Fruit fly (Drosophila melanogaster): Measurements from ENCODE around the gene IFT52.
A peak's percentile ranks its signal among the peaks of the same experiment; 100 is the strongest.

Gene IFT52

DNA sequence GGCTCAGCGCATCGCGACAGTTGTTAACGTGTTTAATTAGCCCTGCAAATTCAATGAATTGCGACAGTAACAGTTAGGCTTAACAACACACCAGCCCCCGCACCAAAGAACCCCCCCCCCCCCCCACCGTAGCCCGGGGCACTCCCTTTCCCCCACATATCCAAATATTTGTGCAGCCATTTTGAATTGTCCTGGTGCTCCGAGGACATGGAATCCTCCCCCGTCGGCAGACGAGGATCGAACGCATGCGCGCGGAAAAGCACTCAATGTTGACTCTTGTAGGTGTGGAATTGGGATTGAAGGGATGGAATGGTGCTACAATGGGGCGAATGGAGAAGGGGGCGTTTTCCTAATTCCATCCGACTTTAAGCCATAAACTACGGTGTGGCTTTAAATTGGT is 9.3 kb downstream of the IFT52 start:
- TF ChIP-seq HLH106 (tag; optimal IDR thresholded peaks at IDR 0.05) (no peak), Dif (GFP tag; optimal IDR thresholded peaks at IDR 0.05; ENCODE audit: partially characterized antibody) (no peak)

DNA sequence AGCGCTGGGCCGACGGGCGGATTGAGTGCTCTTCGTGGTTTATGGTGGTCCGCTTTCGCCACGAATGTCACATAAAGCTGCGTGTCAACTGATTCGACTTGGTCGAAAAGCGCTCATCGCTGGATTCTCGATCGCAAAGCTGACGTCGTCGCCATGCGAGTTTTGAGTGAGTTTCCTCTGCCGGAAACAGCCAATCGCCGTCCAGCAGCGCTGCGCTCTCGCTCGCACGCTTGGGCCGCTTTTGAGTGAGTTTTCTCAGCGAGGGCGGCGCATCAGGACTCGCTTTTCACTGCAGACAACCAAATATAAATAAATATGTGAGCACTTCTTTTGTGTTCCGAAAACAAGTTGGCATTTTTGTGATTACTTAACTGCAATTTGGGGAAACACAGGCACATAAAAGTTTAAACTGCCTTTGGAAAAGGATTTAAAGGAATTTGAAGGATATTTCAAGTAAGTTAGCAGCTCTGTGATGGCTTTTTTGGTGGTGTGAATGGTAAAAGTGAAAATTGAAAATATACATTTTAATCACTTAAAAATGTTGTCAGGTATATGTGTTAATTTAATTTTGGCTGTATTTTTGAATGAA is 10.3 kb downstream of the IFT52 start, which contains the start of gene eya:
Gene eya, minus strand, starts transcription at position 94 of the 589 bp plus-strand sequence.
- TF ChIP-seq CG9705 (GFP tag; optimal IDR thresholded peaks at IDR 0.05) = no peak
- TF ChIP-seq CrebA (GFP tag; optimal IDR thresholded peaks at IDR 0.05; ENCODE audit: borderline replicate concordance) = no peak
- no peak for TF ChIP-seq ey (GFP tag; optimal IDR thresholded peaks at IDR 0.05)
- no peak for TF ChIP-seq Hr83 (GFP tag; optimal IDR thresholded peaks at IDR 0.05; ENCODE audit: poor library complexity, severe bottlenecking)
- TF ChIP-seq dl (GFP tag; optimal IDR thresholded peaks at IDR 0.05; ENCODE audit: insufficient read depth in 1 of 2, partially characterized antibody in 2 of 2) = no peak
- no peak for TF ChIP-seq OdsH (GFP tag; optimal IDR thresholded peaks at IDR 0.05)
- no peak for TF ChIP-seq Dfd (GFP tag; optimal IDR thresholded peaks at IDR 0.05)
- TF ChIP-seq Vsx2 (GFP tag; optimal IDR thresholded peaks at IDR 0.05; ENCODE audit: partially characterized antibody) = no peak
- TF ChIP-seq jim (GFP tag; optimal IDR thresholded peaks at IDR 0.05) = no peak
- no peak for TF ChIP-seq woc (GFP tag; optimal IDR thresholded peaks at IDR 0.05)
- no peak for TF ChIP-seq sv (GFP tag; optimal IDR thresholded peaks at IDR 0.05)
- TF ChIP-seq Abd-B (GFP tag; optimal IDR thresholded peaks at IDR 0.05) = no peak
- no peak for TF ChIP-seq Mio (GFP tag; optimal IDR thresholded peaks at IDR 0.05)
- no peak for TF ChIP-seq br (GFP tag; optimal IDR thresholded peaks at IDR 0.05)
- no peak for TF ChIP-seq Hr78 (GFP tag; optimal IDR thresholded peaks at IDR 0.05)
- TF ChIP-seq GATAd (GFP tag; optimal IDR thresholded peaks at IDR 0.05) = no peak
- TF ChIP-seq tai (GFP tag; optimal IDR thresholded peaks at IDR 0.05) = no peak

DNA sequence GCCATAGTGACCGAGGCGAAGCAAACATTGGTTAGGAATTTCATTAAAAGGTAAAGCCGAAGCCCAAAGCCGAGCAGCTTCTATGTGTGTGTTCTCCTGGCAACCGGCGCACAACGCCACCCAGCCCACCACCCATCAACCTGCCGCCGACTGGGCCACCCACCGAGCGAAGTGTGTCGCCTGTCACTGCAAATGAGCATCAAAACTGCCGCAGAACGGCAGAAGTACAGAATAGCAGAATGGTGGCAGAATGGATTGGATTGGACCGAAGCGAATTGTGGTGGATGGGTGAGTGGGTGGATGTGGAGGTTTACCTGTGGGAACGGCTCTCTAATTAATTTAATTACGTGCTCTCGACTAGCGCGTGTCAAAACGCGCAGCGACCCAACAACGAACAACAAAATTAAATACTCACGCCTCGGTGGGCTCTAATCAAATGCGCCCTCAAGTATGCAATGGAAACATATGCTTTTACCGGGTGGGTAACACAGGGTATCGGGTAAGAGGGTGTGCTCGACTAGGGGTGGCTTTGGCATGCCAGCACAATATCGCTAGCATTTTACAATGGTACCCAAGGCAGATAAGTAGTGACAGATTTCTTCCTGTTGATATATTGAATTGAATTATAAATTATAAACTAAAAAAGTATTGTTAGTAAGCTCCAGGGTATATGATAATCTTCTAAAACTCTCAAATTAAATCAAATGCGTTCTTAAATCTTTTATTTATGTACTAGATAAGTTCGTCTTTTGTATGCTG is 17.5 kb downstream of the IFT52 start:
- TF ChIP-seq Mio (GFP tag; optimal IDR thresholded peaks at IDR 0.05) = no peak
- TF ChIP-seq Vsx2 (GFP tag; optimal IDR thresholded peaks at IDR 0.05; ENCODE audit: partially characterized antibody) = no peak
- TF ChIP-seq ey (GFP tag; optimal IDR thresholded peaks at IDR 0.05) = no peak
- TF ChIP-seq fru (GFP tag; optimal IDR thresholded peaks at IDR 0.05) = no peak
- TF ChIP-seq Jra (GFP tag; optimal IDR thresholded peaks at IDR 0.05) = no peak
- TF ChIP-seq N (GFP tag; optimal IDR thresholded peaks at IDR 0.05) = no peak
- no peak for TF ChIP-seq dl (GFP tag; optimal IDR thresholded peaks at IDR 0.05; ENCODE audit: insufficient read depth in 1 of 2, partially characterized antibody in 2 of 2)
- TF ChIP-seq usp (GFP tag; optimal IDR thresholded peaks at IDR 0.05) = no peak
- TF ChIP-seq Hr83 (GFP tag; optimal IDR thresholded peaks at IDR 0.05; ENCODE audit: poor library complexity, severe bottlenecking) = no peak
- no peak for TF ChIP-seq foxo (GFP tag; optimal IDR thresholded peaks at IDR 0.05)
- no peak for TF ChIP-seq Dif (GFP tag; optimal IDR thresholded peaks at IDR 0.05; ENCODE audit: partially characterized antibody)
- no peak for TF ChIP-seq psq (GFP tag; optimal IDR thresholded peaks at IDR 0.05)
- TF ChIP-seq dmrt93B (GFP tag; optimal IDR thresholded peaks at IDR 0.05) = no peak
- no peak for TF ChIP-seq Hr78 (GFP tag; optimal IDR thresholded peaks at IDR 0.05)
- no peak for TF ChIP-seq brk (GFP tag; optimal IDR thresholded peaks at IDR 0.05)
- TF ChIP-seq GATAd (GFP tag; optimal IDR thresholded peaks at IDR 0.05) = no peak
- no peak for TF ChIP-seq sage (GFP tag; optimal IDR thresholded peaks at IDR 0.05)
- no peak for TF ChIP-seq sv (GFP tag; optimal IDR thresholded peaks at IDR 0.05)

DNA sequence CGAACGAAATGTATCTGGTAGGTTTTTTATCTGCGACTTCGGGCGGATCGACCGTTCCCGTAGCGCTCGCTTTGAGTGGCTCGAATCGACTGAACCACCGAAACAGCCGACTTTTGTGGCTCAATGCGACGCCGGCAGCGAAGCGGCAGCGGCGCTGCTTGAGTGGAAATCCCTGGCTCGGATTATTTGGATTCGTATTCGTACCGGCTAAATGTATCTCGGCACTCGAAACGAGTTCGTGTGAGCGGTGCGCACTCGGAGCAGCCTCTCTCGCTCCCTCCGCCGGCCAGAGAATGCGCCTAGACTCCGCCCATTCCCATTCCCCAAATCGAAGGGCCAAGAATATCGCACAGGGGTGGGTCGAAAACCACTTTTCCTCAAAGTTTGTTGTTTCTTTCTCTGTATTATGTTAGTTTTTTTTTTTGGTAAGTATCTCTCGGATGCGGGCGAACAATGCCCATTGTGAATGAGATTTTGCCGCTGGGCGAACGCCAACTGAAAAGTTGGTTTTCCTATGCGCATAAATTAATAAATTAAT is 21.2 kb downstream of the IFT52 start:
- peak in 1 of 2 experiments; percentile 20 for TF ChIP-seq dl (GFP tag; optimal IDR thresholded peaks at IDR 0.05; ENCODE audit: insufficient read depth in 1 of 2, partially characterized antibody in 2 of 2)
- TF ChIP-seq Vsx2 (GFP tag; optimal IDR thresholded peaks at IDR 0.05; ENCODE audit: partially characterized antibody) = peak; percentile 67
- TF ChIP-seq sage (GFP tag; optimal IDR thresholded peaks at IDR 0.05) = no peak
- TF ChIP-seq Rel (GFP tag; optimal IDR thresholded peaks at IDR 0.05) = no peak
- no peak for TF ChIP-seq Rel (tag; optimal IDR thresholded peaks at IDR 0.05)
- no peak for TF ChIP-seq dmrt93B (GFP tag; optimal IDR thresholded peaks at IDR 0.05)
- no peak for TF ChIP-seq h (GFP tag; optimal IDR thresholded peaks at IDR 0.05)
- no peak for TF ChIP-seq Mio (GFP tag; optimal IDR thresholded peaks at IDR 0.05)
- no peak for TF ChIP-seq jim (GFP tag; optimal IDR thresholded peaks at IDR 0.05)
- TF ChIP-seq brk (GFP tag; optimal IDR thresholded peaks at IDR 0.05) = no peak
- TF ChIP-seq Dfd (GFP tag; optimal IDR thresholded peaks at IDR 0.05) = no peak
- TF ChIP-seq Hr83 (GFP tag; optimal IDR thresholded peaks at IDR 0.05; ENCODE audit: poor library complexity, severe bottlenecking) = peak; percentile 32
- peak; percentile 85 for TF ChIP-seq Dif (GFP tag; optimal IDR thresholded peaks at IDR 0.05; ENCODE audit: partially characterized antibody)
- no peak for TF ChIP-seq psq (GFP tag; optimal IDR thresholded peaks at IDR 0.05)
